Worm (Caenorhabditis elegans): Measurements from ENCODE around the gene C33D9.8.
"Not testable (repeated sequence)": the region's sequence is repeated elsewhere in the genome, so short reads cannot be mapped to it uniquely, and the experiment has no call there.

C33D9.8 gene

ce11 chrIV:8792808-8793207, 6.3 kb upstream of the C33D9.8 start, which contains the start of gene C33D9.3:
TSS of gene C33D9.3 (minus strand) at chrIV:8792908.
- TF ChIP-seq nhr-25 (tag; optimal IDR thresholded peaks at IDR 0.05; ENCODE audit: borderline replicate concordance, insufficient read depth) (no peak), unc-62 (GFP tag; optimal IDR thresholded peaks at IDR 0.05 in 1 of 2) (peak in 1 of 2 experiments; percentile 15), unc-62 (tag; optimal IDR thresholded peaks at IDR 0.05) (no peak)

ce11 chrIV:8790144-8790543, 3.6 kb upstream of the C33D9.8 start, which contains the start of gene sru-35:
TSS of gene sru-35 (minus strand) at chrIV:8790244.
- TF ChIP-seq fos-1 (tag; optimal IDR thresholded peaks at IDR 0.05) (no peak), lir-3 (tag; optimal IDR thresholded peaks at IDR 0.05) (no peak), spr-1 (tag; optimal IDR thresholded peaks at IDR 0.05) (no peak), saeg-2 (GFP tag; IDR thresholded peaks at IDR 0.05) (no peak), duxl-1 (tag; optimal IDR thresholded peaks at IDR 0.05; ENCODE audit: poor library complexity) (no peak), mes-2 (tag; optimal IDR thresholded peaks at IDR 0.05; ENCODE audit: poor library complexity, severe bottlenecking) (no peak), ceh-82 (tag; optimal IDR thresholded peaks at IDR 0.05) (no peak), daf-16 (GFP tag; optimal IDR thresholded peaks at IDR 0.05) (no peak), daf-16 (tag; optimal IDR thresholded peaks at IDR 0.05) (no peak), nhr-76 (tag; optimal IDR thresholded peaks at IDR 0.05) (no peak), skn-1 (tag; optimal IDR thresholded peaks at IDR 0.05) (no peak), mxl-3 (GFP tag; optimal IDR thresholded peaks at IDR 0.05) (no peak), lin-38 (GFP tag; IDR thresholded peaks at IDR 0.05) (no peak), jun-1 (tag; optimal IDR thresholded peaks at IDR 0.05) (no peak), Y75B8A.6 (GFP tag; IDR thresholded peaks at IDR 0.05) (no peak), hlh-11 (tag; optimal IDR thresholded peaks at IDR 0.05) (no peak), ceh-20 (GFP tag; IDR thresholded peaks at IDR 0.05) (no peak), lin-15B (tag; optimal IDR thresholded peaks at IDR 0.05) (no peak), set-16 (GFP tag; IDR thresholded peaks at IDR 0.05) (no peak), Y105C5A.15 (GFP tag; IDR thresholded peaks at IDR 0.05) (no peak)

ce11 chrIV:8788048-8788447, 1.5 kb upstream of the C33D9.8 start, which contains the start of gene C33D9.10:
TSS of gene C33D9.10 (minus strand) at chrIV:8788148.
- TF ChIP-seq sdz-12 (GFP tag; optimal IDR thresholded peaks at IDR 0.05); ceh-62 (tag; optimal IDR thresholded peaks at IDR 0.05); nhr-41 (GFP tag; IDR thresholded peaks at IDR 0.05): not testable (repeated sequence)

ce11 chrIV:8784855-8785327, 1.7 kb downstream of the C33D9.8 start, which contains the start of gene C33D9.13:
TSS of gene C33D9.13 (minus strand) at chrIV:8785277.
- TF ChIP-seq ceh-82 (tag; optimal IDR thresholded peaks at IDR 0.05) (no peak), zfp-2 (tag; optimal IDR thresholded peaks at IDR 0.05) (no peak), nhr-25 (tag; optimal IDR thresholded peaks at IDR 0.05; ENCODE audit: borderline replicate concordance, insufficient read depth) (no peak), madf-5 (GFP tag; IDR thresholded peaks at IDR 0.05) (no peak), zag-1 (tag; optimal IDR thresholded peaks at IDR 0.05) (no peak), duxl-1 (tag; optimal IDR thresholded peaks at IDR 0.05; ENCODE audit: poor library complexity) (no peak), zip-2 (tag; optimal IDR thresholded peaks at IDR 0.05) (no peak)

ce11 chrIV:8782172-8782571, 4.4 kb downstream of the C33D9.8 start:
- peak in 1 of 2 experiments; percentile 54 for TF ChIP-seq hif-1 (tag; optimal IDR thresholded peaks at IDR 0.05)
- peak; percentile 91 for TF ChIP-seq hlh-30 (tag; optimal IDR thresholded peaks at IDR 0.05; ENCODE audit: insufficient read depth)
- peak; percentile 78 for TF ChIP-seq nhr-25 (tag; optimal IDR thresholded peaks at IDR 0.05; ENCODE audit: borderline replicate concordance, insufficient read depth)
- TF ChIP-seq ceh-20 (GFP tag; IDR thresholded peaks at IDR 0.05): 0 out of 2 replicates have a peak, but pooled peaks have one; percentile 32
- TF ChIP-seq hlh-11 (tag; optimal IDR thresholded peaks at IDR 0.05): peak; percentile 98
- TF ChIP-seq zfp-2 (tag; optimal IDR thresholded peaks at IDR 0.05): no peak
- peak; percentile 11 for TF ChIP-seq jun-1 (tag; optimal IDR thresholded peaks at IDR 0.05)
- TF ChIP-seq zip-11 (GFP tag; IDR thresholded peaks at IDR 0.05): no peak
- TF ChIP-seq mdt-29 (GFP tag; IDR thresholded peaks at IDR 0.05): no peak
- TF ChIP-seq snpc-4 (tag; optimal IDR thresholded peaks at IDR 0.05): no peak
- TF ChIP-seq gei-8 (GFP tag; optimal IDR thresholded peaks at IDR 0.05): no peak
- TF ChIP-seq dmd-9 (GFP tag; IDR thresholded peaks at IDR 0.05): no peak
- TF ChIP-seq dmd-8 (GFP tag; IDR thresholded peaks at IDR 0.05): no peak
- TF ChIP-seq rbr-2 (tag; optimal IDR thresholded peaks at IDR 0.05): peak; percentile 70
- TF ChIP-seq sdz-12 (GFP tag; optimal IDR thresholded peaks at IDR 0.05): no peak
- no peak for TF ChIP-seq madf-9 (GFP tag; conservative IDR thresholded peaks at IDR 0.05)
- TF ChIP-seq ZK337.2 (GFP tag; IDR thresholded peaks at IDR 0.05): no peak
- TF ChIP-seq duxl-1 (tag; optimal IDR thresholded peaks at IDR 0.05; ENCODE audit: poor library complexity): no peak
- TF ChIP-seq nhr-28 (tag; optimal IDR thresholded peaks at IDR 0.05): peak; percentile 82
- TF ChIP-seq aha-1 (tag): peak; percentile 94
